Worm (Caenorhabditis elegans): ENCODE measurements around the gene Y69A2AR.16.

Gene Y69A2AR.16

ce11 chrIV:2463311-2463710, 34.3 kb upstream of the Y69A2AR.16 start, which contains the start of gene cdh-10:
cdh-10 (minus strand) TSS chrIV:2463369.
- peak; percentile 60 for TF ChIP-seq nhr-85 (tag)
- peak; percentile 66 for TF ChIP-seq blmp-1 (tag; optimal IDR thresholded peaks at IDR 0.05)
- no peak for TF ChIP-seq aha-1 (tag; optimal IDR thresholded peaks at IDR 0.05)

DNA sequence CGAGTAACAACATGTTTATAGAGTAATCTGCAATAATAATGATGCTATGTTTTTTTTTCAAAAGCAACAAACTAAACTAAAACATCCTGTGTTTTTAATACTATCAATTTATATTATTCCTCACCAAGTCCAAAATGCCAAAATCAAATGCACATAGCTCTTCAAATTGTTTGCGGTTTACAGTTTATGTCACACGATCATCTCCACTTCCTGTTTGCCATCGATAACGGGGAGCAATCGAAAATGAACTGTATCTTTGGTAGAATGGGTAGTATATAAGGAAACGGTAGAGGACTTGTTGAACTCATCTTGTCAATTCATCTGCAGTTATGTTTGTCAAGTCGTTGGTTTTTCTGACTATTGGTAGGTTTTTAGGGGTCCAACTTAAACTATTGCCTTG, 33.4 kb upstream of the Y69A2AR.16 start, which contains the start of gene ilys-3:
ilys-3 (plus strand) TSS at position 301 of the 400 bp plus-strand sequence.
- TF ChIP-seq jun-1 (tag; optimal IDR thresholded peaks at IDR 0.05) = no peak
- TF ChIP-seq efl-1 (optimal IDR thresholded peaks at IDR 0.05) = no peak
- TF ChIP-seq efl-1 (GFP tag; optimal IDR thresholded peaks at IDR 0.05 in 1 of 2) = no peak
- TF ChIP-seq unc-86 (tag; optimal IDR thresholded peaks at IDR 0.05) = no peak
- TF ChIP-seq zag-1 (tag; optimal IDR thresholded peaks at IDR 0.05) = no peak
- no peak for TF ChIP-seq F16B12.6 (tag; optimal IDR thresholded peaks at IDR 0.05)
- no peak for TF ChIP-seq nhr-237 (tag; optimal IDR thresholded peaks at IDR 0.05)
- no peak for TF ChIP-seq nhr-20 (tag; optimal IDR thresholded peaks at IDR 0.05)
- TF ChIP-seq nhr-76 (tag; optimal IDR thresholded peaks at IDR 0.05) = no peak
- no peak for TF ChIP-seq nhr-12 (tag; optimal IDR thresholded peaks at IDR 0.05)
- no peak for TF ChIP-seq tlp-1 (tag; optimal IDR thresholded peaks at IDR 0.05)
- no peak for TF ChIP-seq unc-130 (tag; optimal IDR thresholded peaks at IDR 0.05)
- no peak for TF ChIP-seq nhr-84 (tag; optimal IDR thresholded peaks at IDR 0.05)

DNA sequence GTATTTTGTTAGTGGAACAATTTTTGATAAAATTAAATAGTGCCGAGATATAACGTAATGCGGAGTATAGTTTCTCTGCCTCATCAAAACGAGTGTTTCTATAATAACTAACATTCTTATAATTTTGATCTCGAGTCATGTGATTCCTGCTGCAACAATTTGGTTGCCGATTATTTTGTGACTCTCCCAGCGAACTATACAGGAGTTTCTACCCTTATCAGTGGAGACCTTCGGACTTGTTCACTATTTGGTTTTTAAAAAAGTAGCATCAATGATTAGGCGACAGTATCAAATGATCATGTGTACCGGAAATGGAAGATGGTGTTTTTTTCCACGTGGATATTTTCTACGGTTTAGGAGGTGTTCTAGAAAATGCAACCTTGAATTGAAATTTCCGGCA, 31.4 kb upstream of the Y69A2AR.16 start:
- TF ChIP-seq alr-1 (tag; optimal IDR thresholded peaks at IDR 0.05; ENCODE audit: borderline replicate concordance) = no peak
- no peak for TF ChIP-seq ceh-63 (GFP tag; optimal IDR thresholded peaks at IDR 0.05)
- TF ChIP-seq zag-1 (tag; optimal IDR thresholded peaks at IDR 0.05) = no peak
- peak; percentile 48 for TF ChIP-seq nhr-20 (tag; optimal IDR thresholded peaks at IDR 0.05)
- TF ChIP-seq aha-1 (tag; optimal IDR thresholded peaks at IDR 0.05) = no peak
- no peak for TF ChIP-seq efl-1 (optimal IDR thresholded peaks at IDR 0.05)
- TF ChIP-seq efl-1 (GFP tag; optimal IDR thresholded peaks at IDR 0.05 in 1 of 2) = peak in 1 of 2 experiments; percentile 63
- no peak for TF ChIP-seq lin-39 (tag; optimal IDR thresholded peaks at IDR 0.05)
- TF ChIP-seq unc-86 (tag; optimal IDR thresholded peaks at IDR 0.05) = no peak
- TF ChIP-seq lin-35 (GFP tag; optimal IDR thresholded peaks at IDR 0.05) = no peak
- peak; percentile 36 for TF ChIP-seq elt-2 (tag; optimal IDR thresholded peaks at IDR 0.05)
- no peak for TF ChIP-seq fkh-10 (GFP tag; optimal IDR thresholded peaks at IDR 0.05)

- TF ChIP-seq egl-27 (tag; optimal IDR thresholded peaks at IDR 0.05) = no peak
Observed at ce11 chrIV:2467378-2467777, 30.2 kb upstream of the Y69A2AR.16 start, which contains the start of gene ilys-2. ilys-2 (plus strand) TSS chrIV:2467678.

DNA sequence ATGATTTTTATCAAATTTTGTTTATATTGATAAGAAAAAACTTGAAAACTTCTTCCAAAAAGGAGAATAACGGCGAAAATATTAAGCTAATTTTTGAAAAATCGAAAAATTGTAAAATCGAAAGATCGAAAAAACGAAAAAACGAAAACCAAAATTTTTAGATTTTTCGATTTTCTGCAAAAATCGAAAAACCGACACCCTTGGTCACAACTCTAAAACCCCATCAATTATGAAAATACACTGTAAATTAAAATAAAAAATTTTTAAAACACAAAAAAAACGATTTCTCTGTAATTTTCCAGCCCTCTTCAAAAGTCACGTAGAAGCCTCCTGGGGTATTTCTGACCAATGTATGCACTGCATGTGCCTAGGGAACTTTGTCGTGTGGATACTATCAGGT, 27.5 kb upstream of the Y69A2AR.16 start, which contains the start of gene ilys-1:
ilys-1 (plus strand) TSS at position 301 of the 400 bp plus-strand sequence.
- no peak for TF ChIP-seq nhr-90 (tag; optimal IDR thresholded peaks at IDR 0.05; ENCODE audit: poor library complexity)
- no peak for TF ChIP-seq snu-23 (GFP tag; optimal IDR thresholded peaks at IDR 0.05)
- TF ChIP-seq lin-39 (tag; optimal IDR thresholded peaks at IDR 0.05) = no peak
- TF ChIP-seq egl-27 (tag; optimal IDR thresholded peaks at IDR 0.05) = no peak
- TF ChIP-seq lin-13 (GFP tag; optimal IDR thresholded peaks at IDR 0.05) = no peak
- TF ChIP-seq vab-15 (tag; optimal IDR thresholded peaks at IDR 0.05) = no peak
- no peak for TF ChIP-seq mep-1 (tag; optimal IDR thresholded peaks at IDR 0.05)
- no peak for TF ChIP-seq nhr-84 (tag; optimal IDR thresholded peaks at IDR 0.05)
- TF ChIP-seq dsc-1 (tag; optimal IDR thresholded peaks at IDR 0.05) = no peak
- TF ChIP-seq sptf-1 (tag; optimal IDR thresholded peaks at IDR 0.05) = no peak
- no peak for TF ChIP-seq mdl-1 (tag; optimal IDR thresholded peaks at IDR 0.05)
- no peak for TF ChIP-seq lir-3 (tag; optimal IDR thresholded peaks at IDR 0.05; ENCODE audit: poor library complexity)
- TF ChIP-seq hlh-17 (GFP tag; optimal IDR thresholded peaks at IDR 0.05; ENCODE audit: borderline replicate concordance) = no peak
- no peak for TF ChIP-seq unc-130 (tag; optimal IDR thresholded peaks at IDR 0.05)
- TF ChIP-seq nhr-20 (tag; optimal IDR thresholded peaks at IDR 0.05) = no peak
- no peak for TF ChIP-seq egl-13 (tag; optimal IDR thresholded peaks at IDR 0.05)
- no peak for TF ChIP-seq blmp-1 (tag; optimal IDR thresholded peaks at IDR 0.05)
- TF ChIP-seq nhr-12 (tag; optimal IDR thresholded peaks at IDR 0.05) = no peak
- no peak for TF ChIP-seq elt-2 (tag; optimal IDR thresholded peaks at IDR 0.05)

Measured in whole organism, L1 larva.